Fruit fly (Drosophila melanogaster) whole organism, wandering third instar larva: ENCODE data around the gene CG15043.

ENCODE experiments used
- N ChIP-seq: fragments of >200 bp; optimal IDR thresholded peaks from 2 replicates; lab custom pipeline; 2018; ENCODE audit warnings: missing biosample characterization, missing external identifiers, missing genetic modification characterization
- usp ChIP-seq: fragments of >200 bp; optimal IDR thresholded peaks from 2 replicates; lab custom pipeline; 2017; ENCODE audit warnings: missing biosample characterization, missing genetic modification characterization

dm6 chrX:18540268-18540667 lies 46.3 kb upstream of the CG15043 start:
- no peak for TF ChIP-seq usp (GFP tag; lab: Kevin White, UChicago)
- TF ChIP-seq N (GFP tag; lab: Kevin White, UChicago): no peak
